Fruit fly (Drosophila melanogaster): Measurements from ENCODE around the gene colt.

The colt gene

dm6 chr2L:2752460-2753411 lies 17.1 kb downstream of the colt start, which contains the start of gene Pgk (continued):
- no peak for TF ChIP-seq CG5245 (GFP tag; optimal IDR thresholded peaks at IDR 0.05)
- peak; percentile 83 for TF ChIP-seq CG12769 (tag; optimal IDR thresholded peaks at IDR 0.05)
- peak; percentile 17 for TF ChIP-seq YL-1 (GFP tag; optimal IDR thresholded peaks at IDR 0.05)
- TF ChIP-seq CG10321 (GFP tag; IDR thresholded peaks at IDR 0.05), result no peak
- no peak for TF ChIP-seq CHES-1-like (GFP tag; optimal IDR thresholded peaks at IDR 0.05)
- TF ChIP-seq HLH4C (GFP tag; IDR thresholded peaks at IDR 0.05; ENCODE audit: partially characterized antibody), result no peak
- TF ChIP-seq tap (tag; optimal IDR thresholded peaks at IDR 0.05), result peak; percentile 14
- no peak for TF ChIP-seq CG12104 (GFP tag; optimal IDR thresholded peaks at IDR 0.05)
- TF ChIP-seq CG12071 (GFP tag; optimal IDR thresholded peaks at IDR 0.05), result peak; percentile 17
- TF ChIP-seq Dek (tag; optimal IDR thresholded peaks at IDR 0.05), result peak; percentile 55
- no peak for TF ChIP-seq Fer2 (tag; optimal IDR thresholded peaks at IDR 0.05)
- no peak for TF ChIP-seq tio (GFP tag; optimal IDR thresholded peaks at IDR 0.05)
- TF ChIP-seq CrebB (tag; optimal IDR thresholded peaks at IDR 0.05), result no peak
- peak; percentile 45 for TF ChIP-seq gem (tag; optimal IDR thresholded peaks at IDR 0.05)
- no peak for TF ChIP-seq zfh1 (GFP tag; IDR thresholded peaks at IDR 0.05)
- TF ChIP-seq CG12219 (GFP tag; optimal IDR thresholded peaks at IDR 0.05), result peak; percentile 44
- no peak for TF ChIP-seq ken (GFP tag; IDR thresholded peaks at IDR 0.05)
- TF ChIP-seq Hmx (GFP tag; optimal IDR thresholded peaks at IDR 0.05), result no peak
- TF ChIP-seq ftz-f1 (GFP tag; optimal IDR thresholded peaks at IDR 0.05), result no peak
- no peak for TF ChIP-seq Dref (GFP tag; IDR thresholded peaks at IDR 0.05)
- TF ChIP-seq hth (optimal IDR thresholded peaks at IDR 0.05), result no peak
- TF ChIP-seq chm (GFP tag; IDR thresholded peaks at IDR 0.05), result no peak
- TF ChIP-seq Nf-YA (GFP tag; IDR thresholded peaks at IDR 0.05), result no peak
- TF ChIP-seq disco-r (GFP tag; optimal IDR thresholded peaks at IDR 0.05), result peak; percentile 3
- no peak for TF ChIP-seq az2 (GFP tag; optimal IDR thresholded peaks at IDR 0.05)
- no peak for TF ChIP-seq cas (GFP tag; IDR thresholded peaks at IDR 0.05)
- no peak for TF ChIP-seq gsb (GFP tag; IDR thresholded peaks at IDR 0.05)
- TF ChIP-seq Camta (GFP tag; optimal IDR thresholded peaks at IDR 0.05), result peak; percentile 28
- no peak for TF ChIP-seq CG13287 (GFP tag; IDR thresholded peaks at IDR 0.05; ENCODE audit: partially characterized antibody)
- peak in 1 of 2 experiments; percentile 65 for TF ChIP-seq Pdp1 (GFP tag; optimal IDR thresholded peaks at IDR 0.05)
- TF ChIP-seq ci (GFP tag; IDR thresholded peaks at IDR 0.05), result no peak
- TF ChIP-seq CG31224 (GFP tag; IDR thresholded peaks at IDR 0.05), result no peak
- no peak for TF ChIP-seq inv (GFP tag; IDR thresholded peaks at IDR 0.05; ENCODE audit: partially characterized antibody)
- peak; percentile 28 for TF ChIP-seq eyg (GFP tag; optimal IDR thresholded peaks at IDR 0.05)
- TF ChIP-seq D (optimal IDR thresholded peaks at IDR 0.05), result peak; percentile 81
- TF ChIP-seq D (GFP tag; optimal IDR thresholded peaks at IDR 0.05), result peak; percentile 23
- peak; percentile 40 for TF ChIP-seq CG8089 (GFP tag; optimal IDR thresholded peaks at IDR 0.05)
- peak; percentile 23 for TF ChIP-seq CG15601 (tag; optimal IDR thresholded peaks at IDR 0.05)
- TF ChIP-seq B-H2 (GFP tag; optimal IDR thresholded peaks at IDR 0.05), result peak; percentile 18
- TF ChIP-seq CG9437 (GFP tag; optimal IDR thresholded peaks at IDR 0.05), result peak; percentile 30
- peak; percentile 92 for TF ChIP-seq nom (GFP tag; optimal IDR thresholded peaks at IDR 0.05)
- TF ChIP-seq CG3163 (GFP tag; optimal IDR thresholded peaks at IDR 0.05), result peak; percentile 24
- TF ChIP-seq seq (GFP tag; IDR thresholded peaks at IDR 0.05), result no peak
- peak; percentile 74 for TF ChIP-seq Jarid2 (GFP tag; optimal IDR thresholded peaks at IDR 0.05)
- TF ChIP-seq tx (GFP tag; optimal IDR thresholded peaks at IDR 0.05), result no peak
- TF ChIP-seq Bteb2 (GFP tag; optimal IDR thresholded peaks at IDR 0.05), result peak; percentile 39
- TF ChIP-seq scrt (GFP tag; optimal IDR thresholded peaks at IDR 0.05), result peak; percentile 61
- no peak for TF ChIP-seq slbo (GFP tag; IDR thresholded peaks at IDR 0.05)
- no peak for TF ChIP-seq Kr (GFP tag; optimal IDR thresholded peaks at IDR 0.05)
- peak; percentile 67 for TF ChIP-seq lab (GFP tag; optimal IDR thresholded peaks at IDR 0.05)
